ENCODE assay signal across 6 worm cellular contexts in the genomic region with DNA sequence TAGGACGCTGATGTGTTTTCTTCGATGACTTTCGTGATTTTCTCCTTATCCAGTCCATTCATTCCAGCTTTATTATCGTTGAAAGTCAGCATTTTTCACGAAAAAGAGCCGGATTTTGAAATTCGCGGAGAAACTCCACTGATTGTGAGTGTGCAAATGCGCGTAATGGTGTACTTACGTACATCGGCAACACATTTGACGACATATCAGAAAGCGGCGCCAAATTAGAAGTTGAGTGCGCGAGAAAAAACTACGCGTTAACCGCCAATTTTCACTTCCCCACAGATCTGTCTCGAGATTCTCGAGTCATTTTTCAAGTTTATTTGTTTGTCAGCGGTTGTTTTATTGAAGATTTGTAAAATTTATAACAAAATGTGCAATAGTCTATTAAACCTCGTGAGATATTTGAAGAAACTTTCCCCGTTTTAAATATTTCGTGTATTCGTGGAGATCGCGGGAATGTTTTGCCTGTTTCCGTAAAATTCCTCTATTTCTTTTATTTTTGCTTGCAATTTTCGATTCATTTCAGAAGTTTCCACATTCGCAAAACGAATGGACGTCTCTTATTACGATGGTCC.
TF ChIP-seq lines count a peak whose summit lies in the region.

Gene polk-1, minus strand, starts transcription at position 186 of the 578 bp plus-strand sequence.
Gene gpr-1, plus strand, starts transcription at position 528 of the 578 bp plus-strand sequence.

TF ChIP-seq in whole organism, L1 larva, 84 proteins besides CTCF, POLR2A, EP300 and RAD21 (continues in another document):
- no peak for TF ChIP-seq C04F5.9 (tag; optimal IDR thresholded peaks at IDR 0.05; lab: Kevin White, UChicago)
- peak; percentile 22 for TF ChIP-seq snu-23 (GFP tag; optimal IDR thresholded peaks at IDR 0.05; lab: Kevin White, UChicago)
- TF ChIP-seq C16A3.4 (tag; optimal IDR thresholded peaks at IDR 0.05; lab: Kevin White, UChicago) = peak; percentile 25
- TF ChIP-seq F16B12.6 (tag; optimal IDR thresholded peaks at IDR 0.05; lab: Kevin White, UChicago) = peak; percentile 79
- TF ChIP-seq lin-13 (GFP tag; optimal IDR thresholded peaks at IDR 0.05; lab: Kevin White, UChicago) = peak; percentile 52
- TF ChIP-seq lin-35 (GFP tag; optimal IDR thresholded peaks at IDR 0.05; lab: Kevin White, UChicago) = peak; percentile 68 to 93
- peak; percentile 29 to 52 for TF ChIP-seq lsy-2 (tag; optimal IDR thresholded peaks at IDR 0.05; lab: Kevin White, UChicago)
- peak; percentile 27; the same call in 1 of the 2 replicates for TF ChIP-seq isw-1 (GFP tag; IDR thresholded peaks at IDR 0.05; lab: Robert Waterston, UW)
- TF ChIP-seq ceh-63 (GFP tag; optimal IDR thresholded peaks at IDR 0.05; lab: Kevin White, UChicago) = no peak
- peak; percentile 74 to 86 (median 81) for TF ChIP-seq dpl-1 (GFP tag; optimal IDR thresholded peaks at IDR 0.05; lab: Kevin White, UChicago)
- TF ChIP-seq nhr-76 (tag; optimal IDR thresholded peaks at IDR 0.05; lab: Kevin White, UChicago) = no peak
- no peak for TF ChIP-seq sptf-1 (tag; optimal IDR thresholded peaks at IDR 0.05; lab: Kevin White, UChicago)

TF ChIP-seq in whole organism, L2 larva, 48 proteins besides CTCF, POLR2A, EP300 and RAD21:
- no peak for TF ChIP-seq unc-39 (tag; optimal IDR thresholded peaks at IDR 0.05; lab: Kevin White, UChicago)
- no peak for TF ChIP-seq aly-2 (tag; optimal IDR thresholded peaks at IDR 0.05; lab: Kevin White, UChicago)
- no peak for TF ChIP-seq mdl-1 (tag; optimal IDR thresholded peaks at IDR 0.05; lab: Kevin White, UChicago)
- TF ChIP-seq alr-1 (tag; optimal IDR thresholded peaks at IDR 0.05; lab: Kevin White, UChicago) = no peak
- TF ChIP-seq nhr-129 (tag; optimal IDR thresholded peaks at IDR 0.05; lab: Kevin White, UChicago) = peak; percentile 26
- TF ChIP-seq lin-13 (GFP tag; optimal IDR thresholded peaks at IDR 0.05; lab: Kevin White, UChicago) = peak; percentile 72
- peak; percentile 67 for TF ChIP-seq gmeb-1 (tag; optimal IDR thresholded peaks at IDR 0.05; lab: Kevin White, UChicago)
- no peak for TF ChIP-seq nhr-237 (tag; optimal IDR thresholded peaks at IDR 0.05; lab: Kevin White, UChicago)
- TF ChIP-seq C34F6.9 (tag; optimal IDR thresholded peaks at IDR 0.05; lab: Kevin White, UChicago) = peak; percentile 27
- peak in 1 of 2 experiments; percentile 50 for TF ChIP-seq lsy-2 (tag; optimal IDR thresholded peaks at IDR 0.05; lab: Kevin White, UChicago)

TF ChIP-seq in whole organism, L3 larva, 47 proteins besides CTCF, POLR2A, EP300 and RAD21:
- no peak for TF ChIP-seq nhr-25 (tag; optimal IDR thresholded peaks at IDR 0.05; lab: Kevin White, UChicago)
- TF ChIP-seq aly-2 (tag; optimal IDR thresholded peaks at IDR 0.05; lab: Kevin White, UChicago) = no peak
- peak; percentile 36 for TF ChIP-seq nfya-1 (tag; optimal IDR thresholded peaks at IDR 0.05; lab: Kevin White, UChicago; ENCODE audit: insufficient read depth)
- TF ChIP-seq mdl-1 (tag; optimal IDR thresholded peaks at IDR 0.05; lab: Kevin White, UChicago) = no peak
- TF ChIP-seq hmg-11 (tag; optimal IDR thresholded peaks at IDR 0.05; lab: Kevin White, UChicago) = no peak
- TF ChIP-seq lin-15B (tag; optimal IDR thresholded peaks at IDR 0.05; lab: Kevin White, UChicago) = peak; percentile 57
- TF ChIP-seq nhr-43 (tag; optimal IDR thresholded peaks at IDR 0.05; lab: Kevin White, UChicago; ENCODE audit: poor library complexity, severe bottlenecking) = no peak
- peak; percentile 6 for TF ChIP-seq lin-39 (tag; optimal IDR thresholded peaks at IDR 0.05; lab: Kevin White, UChicago)
- no peak for TF ChIP-seq R02D3.7 (tag; optimal IDR thresholded peaks at IDR 0.05; lab: Kevin White, UChicago)
- TF ChIP-seq ztf-11 (tag; optimal IDR thresholded peaks at IDR 0.05; lab: Kevin White, UChicago) = no peak
- TF ChIP-seq ama-1 (optimal IDR thresholded peaks at IDR 0.05; lab: Kevin White, UChicago) = no peak
- no peak for TF ChIP-seq pha-4 (tag; optimal IDR thresholded peaks at IDR 0.05; lab: Kevin White, UChicago)
- no peak for TF ChIP-seq sea-2 (GFP tag; optimal IDR thresholded peaks at IDR 0.05; lab: Kevin White, UChicago)
- TF ChIP-seq skn-1 (tag; optimal IDR thresholded peaks at IDR 0.05; lab: Kevin White, UChicago) = no peak

TF ChIP-seq in whole organism, L4 larva, 104 proteins besides CTCF, POLR2A, EP300 and RAD21:
- TF ChIP-seq Y105C5A.15 (GFP tag; IDR thresholded peaks at IDR 0.05; lab: Robert Waterston, UW) (no peak), dmd-6 (GFP tag; IDR thresholded peaks at IDR 0.05; lab: Robert Waterston, UW) (no peak), lin-38 (GFP tag; IDR thresholded peaks at IDR 0.05; lab: Robert Waterston, UW) (peak; percentile 54), dpl-1 (GFP tag; optimal IDR thresholded peaks at IDR 0.05; lab: Kevin White, UChicago) (peak; percentile 72), lin-13 (GFP tag; optimal IDR thresholded peaks at IDR 0.05; lab: Kevin White, UChicago) (peak; percentile 3)

TF ChIP-seq in whole organism, mixed stage, embryonic, 35 proteins besides CTCF, POLR2A, EP300 and RAD21:
- peak; percentile 23 for TF ChIP-seq mep-1 (tag; optimal IDR thresholded peaks at IDR 0.05; lab: Kevin White, UChicago)
- no peak for TF ChIP-seq unc-62 (GFP tag; optimal IDR thresholded peaks at IDR 0.05; lab: Kevin White, UChicago)
- TF ChIP-seq lsy-2 (tag; optimal IDR thresholded peaks at IDR 0.05; lab: Kevin White, UChicago) = peak; percentile 34
- no peak for TF ChIP-seq nhr-12 (tag; optimal IDR thresholded peaks at IDR 0.05; lab: Kevin White, UChicago)
- TF ChIP-seq ces-1 (GFP tag; optimal IDR thresholded peaks at IDR 0.05; lab: Kevin White, UChicago) = peak; percentile 16
- TF ChIP-seq sem-2 (GFP tag; optimal IDR thresholded peaks at IDR 0.05; lab: Kevin White, UChicago) = no peak

TF ChIP-seq in whole organism, young adult, 124 proteins besides CTCF, POLR2A, EP300 and RAD21:
- TF ChIP-seq aptf-2 (GFP tag; conservative IDR thresholded peaks at IDR 0.05; lab: Robert Waterston, UW) (no peak), efl-1 (GFP tag; optimal IDR thresholded peaks at IDR 0.05; lab: Kevin White, UChicago) (peak; percentile 89), lin-35 (GFP tag; optimal IDR thresholded peaks at IDR 0.05; lab: Kevin White, UChicago) (peak in 1 of 3 experiments; percentile 65), akir-1 (GFP tag; optimal IDR thresholded peaks at IDR 0.05; lab: Kevin White, UChicago) (no peak), D2030.7 (GFP tag; IDR thresholded peaks at IDR 0.05; lab: Robert Waterston, UW) (peak; percentile 76), attf-3 (GFP tag; conservative IDR thresholded peaks at IDR 0.05; lab: Robert Waterston, UW) (peak; percentile 53; the same call in 1 of the 2 replicates), hsf-1 (GFP tag; IDR thresholded peaks at IDR 0.05; lab: Robert Waterston, UW) (peak; percentile 78), madf-8 (GFP tag; conservative IDR thresholded peaks at IDR 0.05; lab: Robert Waterston, UW) (peak; percentile 87), snpc-3.4 (tag; optimal IDR thresholded peaks at IDR 0.05; lab: Kevin White, UChicago) (peak; percentile 63), dpl-1 (GFP tag; optimal IDR thresholded peaks at IDR 0.05; lab: Kevin White, UChicago) (peak; percentile 60), F33H1.4 (GFP tag; IDR thresholded peaks at IDR 0.05; lab: Robert Waterston, UW) (peak; percentile 69), ztf-25 (GFP tag; IDR thresholded peaks at IDR 0.05; lab: Robert Waterston, UW) (no peak), let-607 (tag; optimal IDR thresholded peaks at IDR 0.05; lab: Kevin White, UChicago) (no peak), lsl-1 (GFP tag; optimal IDR thresholded peaks at IDR 0.05; lab: Kevin White, UChicago) (peak; percentile 61), dox-1 (GFP tag; IDR thresholded peaks at IDR 0.05; lab: Robert Waterston, UW) (peak; percentile 74), ceh-91 (GFP tag; IDR thresholded peaks at IDR 0.05; lab: Robert Waterston, UW) (peak; percentile 74), tbp1 (GFP tag; optimal IDR thresholded peaks at IDR 0.05; lab: Kevin White, UChicago) (peak; percentile 10), madf-3 (GFP tag; IDR thresholded peaks at IDR 0.05; lab: Robert Waterston, UW) (peak; percentile 81), madf-6 (GFP tag; IDR thresholded peaks at IDR 0.05; lab: Robert Waterston, UW) (peak; percentile 95), rcor-1 (GFP tag; IDR thresholded peaks at IDR 0.05; lab: Robert Waterston, UW) (peak; percentile 16; the same call in 1 of the 2 replicates), xnd-1 (tag; optimal IDR thresholded peaks at IDR 0.05; lab: Kevin White, UChicago) (peak; percentile 70), lin-54 (GFP tag; optimal IDR thresholded peaks at IDR 0.05; lab: Kevin White, UChicago) (peak; percentile 59), F39B2.1 (GFP tag; IDR thresholded peaks at IDR 0.05; lab: Robert Waterston, UW) (no peak), ekl-4 (GFP tag; IDR thresholded peaks at IDR 0.05; lab: Robert Waterston, UW) (0 out of 2 replicates have a peak, but pooled peaks have one; percentile 16), Y79H2A.3 (GFP tag; conservative IDR thresholded peaks at IDR 0.05; lab: Robert Waterston, UW) (peak; percentile 59; the same call in 1 of the 2 replicates), mcd-1 (GFP tag; IDR thresholded peaks at IDR 0.05; lab: Robert Waterston, UW) (peak; percentile 57)
